Worm (Caenorhabditis elegans) whole organism, L2 larva: ENCODE measurements around the gene F17A2.16.

Experiments used
- C34F6.9 ChIP-seq: fragments of 150-350 bp; optimal IDR thresholded peaks from 2 replicates; lab custom pipeline; 2014; ENCODE audit warnings: missing biosample characterization, missing genetic modification characterization
- F13H6.1 ChIP-seq: sonication (generic microtip); optimal IDR thresholded peaks from 2 replicates; lab custom pipeline; 2016; ENCODE audit warnings: missing genetic modification characterization, missing compliant biosample characterization
- R02D3.7 ChIP-seq: fragments of 150-350 bp; optimal IDR thresholded peaks from 2 replicates; lab custom pipeline; 2014; ENCODE audit warnings: missing biosample characterization, missing genetic modification characterization
- ama-1 ChIP-seq: fragments of 150-350 bp; optimal IDR thresholded peaks from 2 replicates; lab custom pipeline; 2018; ENCODE audit warnings: inconsistent platforms
- blmp-1 ChIP-seq: sonication (generic microtip); optimal IDR thresholded peaks from 2 replicates; lab custom pipeline; 2017; ENCODE audit warnings: missing genetic modification characterization, mild to moderate bottlenecking, missing compliant biosample characterization, antibody characterized with exemption, moderate library complexity; ENCODE audit not compliant: insufficient read depth
- ceh-16 ChIP-seq: fragments of 150-350 bp; optimal IDR thresholded peaks from 2 replicates; lab custom pipeline; 2014; ENCODE audit warnings: missing biosample characterization, missing genetic modification characterization
- ceh-82 ChIP-seq: fragments of 150-350 bp; optimal IDR thresholded peaks from 2 replicates; lab custom pipeline; 2014; ENCODE audit warnings: missing biosample characterization, missing genetic modification characterization
- crh-2 ChIP-seq: sonication (generic microtip); optimal IDR thresholded peaks from 2 replicates; lab custom pipeline; 2017; ENCODE audit warnings: missing biosample characterization, missing genetic modification characterization
- dmd-4 ChIP-seq: sonication (generic microtip); optimal IDR thresholded peaks from 2 replicates; lab custom pipeline; 2017; ENCODE audit warnings: missing biosample characterization, missing genetic modification characterization
- egl-27 ChIP-seq: sonication (generic microtip); optimal IDR thresholded peaks from 3 replicates; lab custom pipeline; 2017; ENCODE audit warnings: missing biosample characterization, missing genetic modification reagents, missing genetic modification characterization
- elt-3 ChIP-seq: sonication (generic microtip); optimal IDR thresholded peaks from 2 replicates; lab custom pipeline; 2017; ENCODE audit warnings: missing biosample characterization, missing genetic modification characterization
- fos-1 ChIP-seq: fragments of 150-350 bp; optimal IDR thresholded peaks from 2 replicates; lab custom pipeline; 2014; ENCODE audit warnings: missing biosample characterization, missing genetic modification characterization
- gmeb-1 ChIP-seq: fragments of 150-350 bp; optimal IDR thresholded peaks from 2 replicates; lab custom pipeline; 2014; ENCODE audit warnings: missing biosample characterization, missing genetic modification characterization
- lin-11 ChIP-seq: fragments of 150-350 bp; sonication (generic microtip); optimal IDR thresholded peaks from 2 replicates; lab custom pipeline; 2014; ENCODE audit warnings: missing biosample characterization, missing genetic modification characterization, inconsistent platforms, mixed read lengths
- lin-39 ChIP-seq: fragments of 150-350 bp; optimal IDR thresholded peaks from 2 replicates; lab custom pipeline; 2014; ENCODE audit warnings: missing biosample characterization, missing genetic modification reagents, missing genetic modification characterization
- lsy-2 ChIP-seq, 2 experiments: fragments of 150-350 bp in 1 of 2; sonication (generic microtip) in 1 of 2; optimal IDR thresholded peaks; 2 replicates each; lab custom pipeline; 2014 to 2017; ENCODE audit warnings: missing biosample characterization in 2 of 2, missing genetic modification characterization in 2 of 2
- mab-5 ChIP-seq: fragments of 150-350 bp; optimal IDR thresholded peaks from 2 replicates; lab custom pipeline; 2014; ENCODE audit warnings: missing biosample characterization, missing genetic modification characterization
- mdl-1 ChIP-seq, 2 experiments: fragments of 150-350 bp in 1 of 2; sonication (generic microtip) in 1 of 2; optimal IDR thresholded peaks; 2 replicates each; lab custom pipeline; 2017; ENCODE audit warnings: missing biosample characterization in 2 of 2, missing genetic modification characterization in 2 of 2
- nhr-10 ChIP-seq: sonication (generic microtip); optimal IDR thresholded peaks from 2 replicates; lab custom pipeline; 2017; ENCODE audit warnings: missing biosample characterization, missing genetic modification characterization
- nhr-11 ChIP-seq: fragments of 150-350 bp; optimal IDR thresholded peaks from 2 replicates; lab custom pipeline; 2014; ENCODE audit warnings: missing biosample characterization, missing genetic modification characterization
- nhr-12 ChIP-seq: fragments of 150-350 bp; optimal IDR thresholded peaks from 2 replicates; lab custom pipeline; 2014; ENCODE audit warnings: missing biosample characterization, missing genetic modification characterization
- nhr-129 ChIP-seq: fragments of 150-350 bp; optimal IDR thresholded peaks from 2 replicates; lab custom pipeline; 2014; ENCODE audit warnings: missing biosample characterization, missing genetic modification characterization
- nhr-21 ChIP-seq: fragments of 150-350 bp; optimal IDR thresholded peaks from 2 replicates; lab custom pipeline; 2014; ENCODE audit warnings: missing biosample characterization, missing genetic modification characterization
- nhr-23 ChIP-seq: fragments of 150-350 bp; optimal IDR thresholded peaks from 2 replicates; lab custom pipeline; 2014; ENCODE audit warnings: missing biosample characterization, missing genetic modification reagents, missing genetic modification characterization
- nhr-25 ChIP-seq: fragments of 150-350 bp; sonication (generic microtip); optimal IDR thresholded peaks from 3 replicates; lab custom pipeline; 2014; ENCODE audit warnings: missing biosample characterization, missing genetic modification characterization
- nhr-77 ChIP-seq: fragments of 150-350 bp; optimal IDR thresholded peaks from 2 replicates; lab custom pipeline; 2014; ENCODE audit warnings: missing biosample characterization, missing genetic modification characterization
- peb-1 ChIP-seq: fragments of 150-350 bp; optimal IDR thresholded peaks from 2 replicates; lab custom pipeline; 2014; ENCODE audit warnings: missing biosample characterization, missing genetic modification characterization
- sem-4 ChIP-seq: fragments of 150-350 bp; optimal IDR thresholded peaks from 2 replicates; lab custom pipeline; 2014; ENCODE audit warnings: missing biosample characterization, missing genetic modification reagents, missing genetic modification characterization
- skn-1 ChIP-seq: sonication (generic microtip); optimal IDR thresholded peaks from 2 replicates; lab custom pipeline; 2017; ENCODE audit warnings: missing biosample characterization, missing genetic modification characterization
- sma-3 ChIP-seq: sonication (generic microtip); optimal IDR thresholded peaks from 2 replicates; lab custom pipeline; 2016; ENCODE audit warnings: missing genetic modification reagents, missing genetic modification characterization, missing compliant biosample characterization
- sma-9 ChIP-seq, 2 experiments: fragments of 150-350 bp in 1 of 2; sonication (generic microtip) in 1 of 2; optimal IDR thresholded peaks; 2 replicates each; lab custom pipeline; 2014 to 2016; ENCODE audit warnings: missing genetic modification characterization in 2 of 2, mild to moderate bottlenecking in 1 of 2, missing biosample characterization in 1 of 2, missing compliant biosample characterization in 1 of 2, missing genetic modification reagents in 1 of 2, moderate library complexity in 1 of 2
- snpc-4 ChIP-seq: fragments of 150-350 bp; optimal IDR thresholded peaks from 2 replicates; lab custom pipeline; 2014; ENCODE audit warnings: missing biosample characterization, missing genetic modification characterization
- unc-55 ChIP-seq: fragments of 150-350 bp; sonication (generic microtip); optimal IDR thresholded peaks from 3 replicates; lab custom pipeline; 2014; ENCODE audit warnings: missing biosample characterization, missing genetic modification reagents, missing genetic modification characterization
- unc-62 ChIP-seq: fragments of 150-350 bp; optimal IDR thresholded peaks from 2 replicates; lab custom pipeline; 2014; ENCODE audit warnings: missing biosample characterization, missing genetic modification reagents, missing genetic modification characterization
- ztf-1 ChIP-seq: fragments of 200-800 bp; sonication (Bioruptor generic); conservative IDR thresholded peaks from 2 replicates; pipeline ENCODE4 v1.3.6; 2022; ENCODE audit warnings: missing genetic modification characterization, missing compliant biosample characterization
- ztf-11 ChIP-seq: sonication (generic microtip); optimal IDR thresholded peaks from 2 replicates; lab custom pipeline; 2017; ENCODE audit warnings: missing biosample characterization, missing genetic modification characterization
- ztf-4 ChIP-seq: fragments of 150-350 bp; optimal IDR thresholded peaks from 2 replicates; lab custom pipeline; 2014; ENCODE audit warnings: missing biosample characterization, missing genetic modification characterization

Gene F17A2.16

DNA sequence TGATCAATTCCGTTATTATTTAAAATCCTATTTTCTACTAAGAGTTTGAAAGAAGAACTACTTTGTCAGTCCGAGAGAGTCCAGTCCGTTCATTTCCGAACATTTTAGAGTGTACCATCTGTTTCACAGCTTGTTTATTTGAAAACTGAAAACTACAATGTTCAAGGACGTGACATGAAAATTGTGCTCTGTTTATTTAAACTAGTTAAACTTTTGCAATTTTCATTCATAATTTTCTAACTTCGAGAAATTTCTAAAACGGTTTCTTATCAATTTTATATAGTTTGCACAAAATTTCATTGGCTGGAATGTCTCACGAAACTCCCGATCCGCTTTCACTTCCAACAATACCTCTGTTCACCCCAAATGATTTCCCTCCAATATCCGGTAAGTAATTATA is 27.8 kb upstream of the F17A2.16 start, which contains the start of gene C04B4.1:
Gene C04B4.1, plus strand, starts transcription at position 301 of the 400 bp plus-strand sequence.
- no peak for TF ChIP-seq R02D3.7 (tag; lab: Kevin White, UChicago)
- TF ChIP-seq unc-55 (GFP tag; lab: Kevin White, UChicago) = no peak
- no peak for TF ChIP-seq ztf-4 (tag; lab: Kevin White, UChicago)
- TF ChIP-seq nhr-10 (tag; lab: Kevin White, UChicago) = no peak
- no peak for TF ChIP-seq nhr-21 (tag; lab: Kevin White, UChicago)
- no peak for TF ChIP-seq dmd-4 (tag; lab: Kevin White, UChicago)
- TF ChIP-seq, all 48 proteins: peak for 0

DNA sequence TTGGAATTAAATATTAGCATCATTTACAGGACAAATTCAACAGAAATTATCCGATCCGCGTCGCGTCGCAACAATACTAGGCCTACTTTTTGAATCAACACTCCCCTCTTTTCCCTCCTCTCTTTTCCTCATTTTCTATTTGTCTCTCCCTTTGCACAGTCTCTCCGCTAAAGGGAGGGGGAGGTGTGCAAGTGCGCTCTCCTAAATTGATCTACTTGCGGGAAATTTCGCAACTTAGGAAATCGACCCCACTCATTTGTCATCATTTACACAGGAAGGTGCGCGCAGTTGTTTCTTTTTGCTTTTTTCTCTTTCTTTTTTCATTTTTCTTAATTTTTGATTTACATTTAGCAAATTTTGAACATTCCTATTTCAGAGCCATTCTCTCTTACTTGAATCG is 25.3 kb upstream of the F17A2.16 start, which contains the start of gene C04B4.2:
Gene C04B4.2, plus strand, starts transcription at position 371 of the 400 bp plus-strand sequence.
- TF ChIP-seq ceh-82 (tag; lab: Kevin White, UChicago) = no peak
- no peak for TF ChIP-seq ceh-16 (tag; lab: Kevin White, UChicago)
- TF ChIP-seq sma-3 (GFP tag; lab: Kevin White, UChicago) = no peak
- TF ChIP-seq nhr-11 (tag; lab: Kevin White, UChicago) = no peak
- TF ChIP-seq C34F6.9 (tag; lab: Kevin White, UChicago) = no peak
- no peak for TF ChIP-seq skn-1 (tag; lab: Kevin White, UChicago)
- no peak for TF ChIP-seq ztf-1
- TF ChIP-seq sma-9 (GFP tag; optimal IDR thresholded peaks at IDR 0.05; lab: Kevin White, UChicago) = no peak
- TF ChIP-seq sma-9 (tag; optimal IDR thresholded peaks at IDR 0.05; lab: Kevin White, UChicago) = no peak
- TF ChIP-seq blmp-1 (tag; lab: Kevin White, UChicago) = no peak
- TF ChIP-seq, all 48 proteins: peak for 0

DNA sequence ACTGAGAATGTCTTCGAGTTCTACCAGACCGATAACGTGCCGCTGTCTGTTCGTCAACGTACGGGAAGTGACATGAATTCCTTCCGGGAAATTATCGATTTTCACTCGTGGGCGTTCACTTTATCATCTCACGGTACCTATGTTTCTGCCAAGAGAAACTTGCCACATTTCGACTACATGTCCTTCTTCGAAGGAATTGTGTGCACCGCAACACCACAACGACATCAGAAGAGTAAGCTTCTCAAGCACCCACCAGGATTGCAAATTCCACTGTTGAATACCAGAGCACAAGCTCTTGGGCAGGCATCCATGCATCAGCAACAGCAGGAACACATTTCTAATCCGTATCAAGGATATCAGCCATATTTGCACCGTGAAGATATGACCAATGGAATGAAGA is 24.1 kb upstream of the F17A2.16 start:
- TF ChIP-seq peb-1 (tag; lab: Kevin White, UChicago) = no peak
- TF ChIP-seq sma-9 (GFP tag; optimal IDR thresholded peaks at IDR 0.05; lab: Kevin White, UChicago) = no peak
- TF ChIP-seq sma-9 (tag; optimal IDR thresholded peaks at IDR 0.05; lab: Kevin White, UChicago) = no peak
- no peak for TF ChIP-seq nhr-77 (tag; lab: Kevin White, UChicago)
- no peak for TF ChIP-seq ztf-4 (tag; lab: Kevin White, UChicago)
- no peak for TF ChIP-seq ceh-82 (tag; lab: Kevin White, UChicago)
- no peak for TF ChIP-seq sem-4 (tag; lab: Kevin White, UChicago)
- TF ChIP-seq mdl-1 (tag; optimal IDR thresholded peaks at IDR 0.05; lab: Kevin White, UChicago) = no peak
- TF ChIP-seq mab-5 (tag; lab: Kevin White, UChicago) = no peak
- TF ChIP-seq ztf-11 (tag; lab: Kevin White, UChicago) = no peak
- TF ChIP-seq nhr-12 (tag; lab: Kevin White, UChicago) = no peak
- no peak for TF ChIP-seq nhr-25 (tag; lab: Kevin White, UChicago)
- TF ChIP-seq lin-39 (tag; lab: Kevin White, UChicago) = no peak
- no peak for TF ChIP-seq F13H6.1
- TF ChIP-seq elt-3 = no peak
- TF ChIP-seq blmp-1 (tag; lab: Kevin White, UChicago) = no peak
- TF ChIP-seq lsy-2 (tag; optimal IDR thresholded peaks at IDR 0.05; lab: Kevin White, UChicago) = no peak
- no peak for TF ChIP-seq skn-1 (tag; lab: Kevin White, UChicago)

DNA sequence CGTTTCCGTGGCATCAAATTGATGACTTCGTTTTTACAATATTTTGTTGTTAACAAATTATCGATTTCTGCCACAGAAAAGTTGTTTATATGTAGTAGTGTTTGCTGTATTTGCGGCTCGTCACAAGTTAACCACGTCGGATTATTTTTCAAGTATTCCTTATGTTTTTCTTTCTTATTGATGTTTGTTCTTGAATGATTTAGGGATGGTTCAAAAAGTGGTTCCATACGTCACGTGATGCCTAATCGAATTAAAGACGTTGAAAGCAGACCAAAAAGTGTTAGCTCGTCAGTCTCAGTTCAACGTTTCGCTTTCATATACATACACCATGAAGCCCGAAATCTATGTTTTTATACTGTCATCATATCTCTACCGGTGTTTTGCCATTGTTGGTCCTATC is 22.8 kb upstream of the F17A2.16 start, which contains the start of gene lips-2:
Gene lips-2, plus strand, starts transcription at position 301 of the 400 bp plus-strand sequence.
- TF ChIP-seq dmd-4 (tag; lab: Kevin White, UChicago) = no peak
- TF ChIP-seq mdl-1 (tag; optimal IDR thresholded peaks at IDR 0.05; lab: Kevin White, UChicago) = no peak
- no peak for TF ChIP-seq egl-27 (tag; lab: Kevin White, UChicago)
- TF ChIP-seq snpc-4 (tag; lab: Kevin White, UChicago) = no peak
- no peak for TF ChIP-seq nhr-23 (tag; lab: Kevin White, UChicago)
- no peak for TF ChIP-seq unc-62 (GFP tag; lab: Kevin White, UChicago)
- no peak for TF ChIP-seq crh-2 (tag; lab: Kevin White, UChicago)
- no peak for TF ChIP-seq nhr-129 (tag; lab: Kevin White, UChicago)
- no peak for TF ChIP-seq ztf-11 (tag; lab: Kevin White, UChicago)
- no peak for TF ChIP-seq ceh-82 (tag; lab: Kevin White, UChicago)
- TF ChIP-seq fos-1 (tag; lab: Kevin White, UChicago) = no peak
- TF ChIP-seq nhr-12 (tag; lab: Kevin White, UChicago) = no peak
- TF ChIP-seq elt-3 = no peak
- no peak for TF ChIP-seq sma-9 (GFP tag; optimal IDR thresholded peaks at IDR 0.05; lab: Kevin White, UChicago)
- TF ChIP-seq sma-9 (tag; optimal IDR thresholded peaks at IDR 0.05; lab: Kevin White, UChicago) = no peak
- no peak for TF ChIP-seq lin-11 (tag; lab: Kevin White, UChicago)
- TF ChIP-seq ama-1 (lab: Kevin White, UChicago) = no peak
- no peak for TF ChIP-seq gmeb-1
